Worm (Caenorhabditis elegans): ENCODE measurements around the gene Y38F1A.2.

Y38F1A.2 gene

DNA sequence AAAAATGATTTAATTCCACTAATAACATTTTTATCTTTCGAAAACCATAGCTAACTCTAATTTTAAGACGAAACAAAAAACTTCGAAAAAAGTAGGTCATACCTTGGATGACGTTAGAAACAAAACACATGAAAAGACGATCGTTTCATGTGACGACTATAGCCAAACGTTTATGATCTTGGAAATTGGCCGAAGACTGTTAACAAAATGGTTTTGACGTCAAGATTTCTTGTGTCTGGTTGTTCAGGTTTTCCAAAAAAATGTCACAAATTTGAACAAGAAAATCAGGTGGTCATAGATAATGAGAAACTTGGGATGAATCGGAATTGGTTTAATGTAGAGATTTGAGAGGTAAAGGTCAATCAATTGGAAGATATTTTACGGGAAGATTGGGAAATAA lies 48.5 kb downstream of the Y38F1A.2 start:
- TF ChIP-seq blmp-1 (tag; optimal IDR thresholded peaks at IDR 0.05) (no peak), tbx-8 (GFP tag; optimal IDR thresholded peaks at IDR 0.05) (no peak), nhr-28 (tag; optimal IDR thresholded peaks at IDR 0.05) (no peak), sptf-1 (tag; optimal IDR thresholded peaks at IDR 0.05) (no peak), lsy-2 (tag; optimal IDR thresholded peaks at IDR 0.05) (no peak), bed-3 (GFP tag; optimal IDR thresholded peaks at IDR 0.05) (no peak), elt-3 (tag; optimal IDR thresholded peaks at IDR 0.05) (no peak), pha-4 (tag; optimal IDR thresholded peaks at IDR 0.05) (no peak)

DNA sequence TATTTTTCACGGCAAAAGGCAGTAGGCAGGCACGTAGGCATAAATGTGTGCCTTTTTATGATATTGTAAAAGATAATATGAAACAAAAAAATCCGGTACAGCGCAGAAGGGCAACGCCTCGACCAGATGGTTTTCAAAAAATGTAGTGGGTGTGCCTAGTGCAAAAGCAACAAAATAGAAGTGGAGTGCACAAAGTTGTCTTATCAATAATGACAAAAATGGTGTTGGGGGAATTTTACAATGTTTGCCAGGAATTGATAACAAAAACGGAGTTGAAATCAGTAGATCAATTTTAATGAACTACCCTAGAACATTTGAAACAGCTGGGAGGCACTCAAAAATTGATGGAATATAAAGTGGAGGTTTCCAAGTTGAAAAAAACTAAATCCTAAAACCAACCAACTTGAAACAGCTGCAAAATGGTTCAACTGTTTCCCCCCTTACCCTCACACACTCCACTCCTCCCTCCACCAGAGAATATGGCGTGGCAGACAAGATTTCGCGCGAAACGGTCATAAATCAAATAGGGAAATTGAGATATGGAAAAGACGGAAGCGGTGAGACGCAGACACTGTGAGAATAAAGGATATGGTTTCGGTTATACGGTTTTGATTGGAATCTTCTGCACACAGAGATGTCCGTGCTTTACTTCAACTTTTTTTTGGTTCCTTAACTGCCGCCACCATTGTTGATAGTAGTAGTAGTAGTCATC lies 49.6 kb downstream of the Y38F1A.2 start:
- TF ChIP-seq tbx-8 (GFP tag; optimal IDR thresholded peaks at IDR 0.05) (no peak), mep-1 (tag; optimal IDR thresholded peaks at IDR 0.05) (no peak), mab-5 (tag; optimal IDR thresholded peaks at IDR 0.05) (peak; percentile 69), elt-3 (tag; optimal IDR thresholded peaks at IDR 0.05) (peak; percentile 25), sem-2 (GFP tag; optimal IDR thresholded peaks at IDR 0.05) (no peak), unc-62 (GFP tag; optimal IDR thresholded peaks at IDR 0.05) (peak; percentile 85), cnd-1 (tag; optimal IDR thresholded peaks at IDR 0.05) (no peak), ham-2 (GFP tag; optimal IDR thresholded peaks at IDR 0.05) (peak; percentile 6), blmp-1 (tag; optimal IDR thresholded peaks at IDR 0.05) (no peak)

DNA sequence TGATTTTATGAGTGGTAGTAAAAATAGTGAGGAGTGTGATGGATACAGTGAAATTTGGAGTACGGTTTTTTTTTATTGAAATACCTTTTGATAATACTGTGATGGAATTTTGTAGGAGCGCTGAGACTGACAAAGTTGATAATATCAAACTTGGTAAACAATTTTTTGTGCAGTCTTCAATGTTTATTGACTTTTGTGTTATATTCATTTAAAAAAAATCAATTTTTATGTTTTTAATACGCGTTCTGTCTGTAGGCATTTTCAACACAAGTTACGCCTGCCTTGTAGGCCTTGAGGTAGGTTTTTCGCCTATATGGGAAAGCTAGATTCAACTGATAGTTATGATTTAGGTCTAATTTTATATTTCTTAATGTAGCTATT lies 50.1 kb downstream of the Y38F1A.2 start:
- TF ChIP-seq unc-62 (GFP tag; optimal IDR thresholded peaks at IDR 0.05) (no peak), lin-13 (tag; optimal IDR thresholded peaks at IDR 0.05) (no peak), nhr-76 (tag; optimal IDR thresholded peaks at IDR 0.05) (no peak), ceh-43 (GFP tag; optimal IDR thresholded peaks at IDR 0.05) (no peak), snpc-4 (tag; optimal IDR thresholded peaks at IDR 0.05) (no peak), elt-3 (tag; optimal IDR thresholded peaks at IDR 0.05) (no peak), ham-2 (GFP tag; optimal IDR thresholded peaks at IDR 0.05) (no peak), ces-1 (GFP tag; optimal IDR thresholded peaks at IDR 0.05) (no peak), zip-8 (tag; optimal IDR thresholded peaks at IDR 0.05) (no peak), M03D4.4 (tag; optimal IDR thresholded peaks at IDR 0.05) (no peak), blmp-1 (tag; optimal IDR thresholded peaks at IDR 0.05) (no peak), mep-1 (tag; optimal IDR thresholded peaks at IDR 0.05) (no peak), cnd-1 (tag; optimal IDR thresholded peaks at IDR 0.05) (no peak), elt-1 (tag; optimal IDR thresholded peaks at IDR 0.05; ENCODE audit: borderline replicate concordance, insufficient read depth) (no peak), ztf-11 (tag; optimal IDR thresholded peaks at IDR 0.05) (no peak), mab-5 (tag; optimal IDR thresholded peaks at IDR 0.05) (no peak), mls-2 (tag; optimal IDR thresholded peaks at IDR 0.05) (no peak), tbx-8 (GFP tag; optimal IDR thresholded peaks at IDR 0.05) (no peak), sem-2 (GFP tag; optimal IDR thresholded peaks at IDR 0.05) (no peak)

DNA sequence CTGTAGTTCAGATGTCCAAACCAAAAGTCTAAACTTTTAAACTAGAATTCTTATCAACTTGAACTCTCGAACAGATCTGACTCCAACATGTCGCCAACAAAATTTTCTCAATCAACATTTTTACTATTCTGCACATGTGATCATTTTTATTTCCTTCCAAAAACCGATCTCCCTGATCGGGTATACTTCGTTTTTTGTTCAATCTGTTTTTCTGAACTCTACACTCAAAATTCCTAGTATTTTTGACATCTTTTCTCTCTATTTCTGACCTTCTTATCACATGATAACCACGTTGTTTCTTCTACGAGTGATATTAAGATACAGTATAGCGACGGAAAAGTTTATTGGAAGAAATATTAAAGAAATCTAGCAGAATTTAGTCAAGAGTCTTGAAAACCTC lies 51.5 kb downstream of the Y38F1A.2 start:
- TF ChIP-seq ces-1 (GFP tag; optimal IDR thresholded peaks at IDR 0.05) (no peak), nhr-28 (tag; optimal IDR thresholded peaks at IDR 0.05) (no peak), ceh-43 (GFP tag; optimal IDR thresholded peaks at IDR 0.05) (no peak), unc-62 (GFP tag; optimal IDR thresholded peaks at IDR 0.05) (no peak), ceh-39 (tag; optimal IDR thresholded peaks at IDR 0.05) (no peak), lin-32 (GFP tag; optimal IDR thresholded peaks at IDR 0.05) (no peak), mls-2 (tag; optimal IDR thresholded peaks at IDR 0.05) (no peak), drap-1 (GFP tag; optimal IDR thresholded peaks at IDR 0.05) (no peak), elt-1 (tag; optimal IDR thresholded peaks at IDR 0.05; ENCODE audit: borderline replicate concordance, insufficient read depth) (no peak), unc-39 (tag; optimal IDR thresholded peaks at IDR 0.05) (no peak), lin-13 (tag; optimal IDR thresholded peaks at IDR 0.05) (no peak), zip-8 (tag; optimal IDR thresholded peaks at IDR 0.05) (no peak), sem-2 (GFP tag; optimal IDR thresholded peaks at IDR 0.05) (no peak), flh-1 (GFP tag; optimal IDR thresholded peaks at IDR 0.05) (no peak)
